Fruit fly (Drosophila melanogaster) whole organism, embryonic: Measurements from ENCODE around the gene Sec23.

Source experiments
- ATbp ChIP-seq: fragments of 200-800 bp; sonication (Bioruptor generic); optimal IDR thresholded peaks from 2 replicates; lab custom pipeline; 2017; ENCODE audit warnings: missing biosample characterization, mild to moderate bottlenecking, missing genetic modification characterization, missing genetic modification reagents
- CG10209 ChIP-seq: fragments of 200-800 bp; sonication (Bioruptor generic); optimal IDR thresholded peaks from 3 replicates; lab custom pipeline; 2017; ENCODE audit warnings: missing biosample characterization, mild to moderate bottlenecking, missing genetic modification characterization, missing genetic modification reagents
- CG10654 ChIP-seq: fragments of 200-800 bp; sonication (Bioruptor generic); optimal IDR thresholded peaks from 2 replicates; lab custom pipeline; 2016; ENCODE audit warnings: missing biosample characterization, missing genetic modification characterization
- CG11085 ChIP-seq: fragments of 200-800 bp; sonication (Bioruptor generic); IDR thresholded peaks from 2 replicates; pipeline ENCODE4 v1.3.6; 2022; ENCODE audit warnings: missing biosample characterization, missing genetic modification characterization
- CG11456 ChIP-seq: fragments of 200-800 bp; sonication (Bioruptor generic); IDR thresholded peaks from 3 replicates; pipeline ENCODE4 v1.3.6; 2022; ENCODE audit warnings: missing biosample characterization, missing genetic modification characterization
- CG11560 ChIP-seq: fragments of 200-800 bp; sonication (Bioruptor generic); IDR thresholded peaks from 3 replicates; pipeline ENCODE4 v1.3.6; 2022; ENCODE audit warnings: missing biosample characterization, missing genetic modification characterization
- CG12659 ChIP-seq: fragments of 200-800 bp; sonication (Bioruptor generic); optimal IDR thresholded peaks from 3 replicates; lab custom pipeline; 2017; ENCODE audit warnings: mild to moderate bottlenecking, missing biosample characterization, missing genetic modification reagents, missing genetic modification characterization
- CG17186 ChIP-seq: fragments of 200-800 bp; sonication (Bioruptor generic); optimal IDR thresholded peaks from 3 replicates; lab custom pipeline; 2017; ENCODE audit warnings: missing biosample characterization, missing genetic modification reagents, missing genetic modification characterization
- CG2678 ChIP-seq: fragments of 200-800 bp; sonication (Bioruptor generic); optimal IDR thresholded peaks from 3 replicates; lab custom pipeline; 2019; ENCODE audit warnings: missing biosample characterization, mild to moderate bottlenecking, missing genetic modification characterization, moderate library complexity
- CG2889 ChIP-seq: fragments of 200-800 bp; sonication (Bioruptor generic); IDR thresholded peaks from 3 replicates; pipeline ENCODE4 v1.3.6; 2022; ENCODE audit warnings: missing biosample characterization, missing genetic modification characterization
- CG30403 ChIP-seq: fragments of 200-800 bp; sonication (Bioruptor generic); optimal IDR thresholded peaks from 3 replicates; lab custom pipeline; 2016; ENCODE audit warnings: missing biosample characterization, missing genetic modification characterization
- CG31365 ChIP-seq: fragments of 200-800 bp; sonication (Bioruptor generic); optimal IDR thresholded peaks from 2 replicates; lab custom pipeline; 2018; ENCODE audit warnings: missing biosample characterization, mild to moderate bottlenecking, missing genetic modification characterization
- CG32532 ChIP-seq: fragments of 200-800 bp; sonication (Bioruptor generic); IDR thresholded peaks from 2 replicates; pipeline ENCODE4 v1.3.6; 2022; ENCODE audit warnings: missing biosample characterization, missing genetic modification characterization
- CG32767 ChIP-seq: fragments of 200-800 bp; sonication (Bioruptor generic); IDR thresholded peaks from 2 replicates; pipeline ENCODE4 v1.3.6; 2022; ENCODE audit warnings: missing biosample characterization, missing genetic modification characterization
- CG3838 ChIP-seq: fragments of 200-800 bp; sonication (Bioruptor generic); optimal IDR thresholded peaks from 3 replicates; lab custom pipeline; 2016; ENCODE audit warnings: missing biosample characterization, missing genetic modification characterization
- CG3995 ChIP-seq: fragments of 200-800 bp; sonication (Bioruptor generic); optimal IDR thresholded peaks from 3 replicates; lab custom pipeline; 2016; ENCODE audit warnings: missing biosample characterization, missing genetic modification characterization
- CG42726 ChIP-seq: fragments of 200-800 bp; sonication (Bioruptor generic); IDR thresholded peaks from 2 replicates; pipeline ENCODE4 v1.3.6; 2022; ENCODE audit warnings: missing biosample characterization, missing genetic modification characterization; ENCODE audit not compliant: partially characterized antibody
- CG6683 ChIP-seq: fragments of 200-800 bp; sonication (Bioruptor generic); optimal IDR thresholded peaks from 2 replicates; lab custom pipeline; 2017; ENCODE audit warnings: missing biosample characterization, mild to moderate bottlenecking, missing genetic modification characterization, missing genetic modification reagents
- CG6791 ChIP-seq: fragments of 200-800 bp; sonication (Bioruptor generic); IDR thresholded peaks from 3 replicates; pipeline ENCODE4 v1.3.6; 2022; ENCODE audit warnings: missing biosample characterization, missing genetic modification characterization; ENCODE audit not compliant: partially characterized antibody
- CG7745 ChIP-seq: fragments of 200-800 bp; sonication (Bioruptor generic); optimal IDR thresholded peaks from 2 replicates; lab custom pipeline; 2018; ENCODE audit warnings: missing biosample characterization, mild to moderate bottlenecking, missing genetic modification characterization, moderate library complexity
- CG7839 ChIP-seq: fragments of 200-800 bp; sonication (Bioruptor generic); optimal IDR thresholded peaks from 3 replicates; lab custom pipeline; 2018; ENCODE audit warnings: missing biosample characterization, mild to moderate bottlenecking, missing genetic modification characterization, moderate library complexity
- CG7987 ChIP-seq: fragments of 200-800 bp; sonication (Bioruptor generic); optimal IDR thresholded peaks from 2 replicates; lab custom pipeline; 2018; ENCODE audit warnings: missing biosample characterization, mild to moderate bottlenecking, missing genetic modification characterization, moderate library complexity
- D ChIP-seq, 2 experiments: fragments of 200-800 bp in 1 of 2; fragments of >200 bp in 1 of 2; sonication (Bioruptor generic) in 1 of 2; optimal IDR thresholded peaks; 2 replicates in 1 of 2; 3 replicates in 1 of 2; lab custom pipeline; 2017; ENCODE audit warnings: mild to moderate bottlenecking in 1 of 2, missing biosample characterization in 1 of 2, missing genetic modification characterization in 1 of 2, missing genetic modification reagents in 1 of 2
- Dek ChIP-seq: fragments of 200-800 bp; sonication (Bioruptor generic); optimal IDR thresholded peaks from 3 replicates; lab custom pipeline; 2019; ENCODE audit warnings: missing biosample characterization, mild to moderate bottlenecking, missing genetic modification characterization, moderate library complexity
- E2f1 ChIP-seq: fragments of 200-800 bp; sonication (Bioruptor generic); IDR thresholded peaks from 2 replicates; pipeline ENCODE4 v1.3.6; 2022; ENCODE audit warnings: missing biosample characterization, missing genetic modification characterization
- GATAe ChIP-seq: fragments of 200-800 bp; sonication (Bioruptor generic); conservative IDR thresholded peaks from 2 replicates; pipeline ENCODE4 v1.3.6; 2022; ENCODE audit warnings: missing biosample characterization, missing genetic modification characterization
- Gug ChIP-seq: fragments of 200-800 bp; sonication (Bioruptor generic); IDR thresholded peaks from 4 replicates; pipeline ENCODE4 v1.3.6; 2022; ENCODE audit warnings: missing biosample characterization, missing genetic modification characterization
- Ptx1 ChIP-seq: fragments of 200-800 bp; sonication (Bioruptor generic); IDR thresholded peaks from 2 replicates; pipeline ENCODE4 v1.3.6; 2022; ENCODE audit warnings: missing biosample characterization, missing genetic modification characterization
- Rfx ChIP-seq: fragments of 200-800 bp; sonication (Bioruptor generic); IDR thresholded peaks from 2 replicates; pipeline ENCODE4 v1.3.6; 2022; ENCODE audit warnings: missing biosample characterization, missing genetic modification characterization
- Tbp ChIP-seq: fragments of >200 bp; optimal IDR thresholded peaks from 2 replicates; lab custom pipeline; 2018; ENCODE audit warnings: missing biosample characterization, missing genetic modification characterization
- Vsx1 ChIP-seq: fragments of 200-800 bp; sonication (Bioruptor generic); optimal IDR thresholded peaks from 2 replicates; lab custom pipeline; 2017; ENCODE audit warnings: missing biosample characterization, mild to moderate bottlenecking, missing genetic modification characterization, missing genetic modification reagents
- ato ChIP-seq: fragments of 200-800 bp; sonication (Bioruptor generic); IDR thresholded peaks from 2 replicates; pipeline ENCODE4 v1.3.6; 2022; ENCODE audit warnings: missing biosample characterization, missing genetic modification characterization; ENCODE audit not compliant: partially characterized antibody
- bbx ChIP-seq: fragments of 200-800 bp; sonication (Bioruptor generic); IDR thresholded peaks from 2 replicates; pipeline ENCODE4 v1.3.6; 2022; ENCODE audit warnings: missing biosample characterization, missing genetic modification characterization; ENCODE audit not compliant: partially characterized antibody
- btn ChIP-seq: fragments of 200-800 bp; sonication (Bioruptor generic); optimal IDR thresholded peaks from 2 replicates; lab custom pipeline; 2016; ENCODE audit warnings: missing biosample characterization, missing genetic modification characterization
- chif ChIP-seq, 2 experiments: fragments of 200-800 bp; sonication (Bioruptor generic); optimal IDR thresholded peaks; 3 replicates each; lab custom pipeline; 2016; ENCODE audit warnings: missing biosample characterization in 2 of 2, missing genetic modification characterization in 2 of 2
- chinmo ChIP-seq: fragments of 200-800 bp; sonication (Bioruptor generic); IDR thresholded peaks from 4 replicates; pipeline ENCODE4 v1.3.6; 2022; ENCODE audit warnings: missing biosample characterization, missing genetic modification characterization; ENCODE audit not compliant: partially characterized antibody
- da ChIP-seq: fragments of 200-800 bp; sonication (Bioruptor generic); optimal IDR thresholded peaks from 2 replicates; lab custom pipeline; 2016; ENCODE audit warnings: missing biosample characterization, missing genetic modification characterization
- dm ChIP-seq: fragments of 200-800 bp; sonication (Bioruptor generic); optimal IDR thresholded peaks from 3 replicates; lab custom pipeline; 2016; ENCODE audit warnings: missing biosample characterization, missing genetic modification characterization
- dysf ChIP-seq: fragments of 200-800 bp; sonication (Bioruptor generic); IDR thresholded peaks from 3 replicates; pipeline ENCODE4 v1.3.6; 2022; ENCODE audit warnings: missing biosample characterization, missing genetic modification characterization
- ewg ChIP-seq: fragments of 200-800 bp; sonication (Bioruptor generic); optimal IDR thresholded peaks from 3 replicates; lab custom pipeline; 2017; ENCODE audit warnings: mild to moderate bottlenecking, missing biosample characterization, missing genetic modification reagents, missing genetic modification characterization
- ham ChIP-seq: fragments of 200-800 bp; sonication (Bioruptor generic); IDR thresholded peaks from 2 replicates; pipeline ENCODE4 v1.3.6; 2022; ENCODE audit warnings: missing biosample characterization, missing genetic modification characterization
- ind ChIP-seq: fragments of 200-800 bp; sonication (Bioruptor generic); optimal IDR thresholded peaks from 3 replicates; lab custom pipeline; 2016; ENCODE audit warnings: missing biosample characterization, missing genetic modification characterization
- inv ChIP-seq: fragments of 200-800 bp; sonication (Bioruptor generic); IDR thresholded peaks from 2 replicates; pipeline ENCODE4 v1.3.6; 2022; ENCODE audit warnings: missing biosample characterization, missing genetic modification characterization; ENCODE audit not compliant: partially characterized antibody
- jing ChIP-seq: fragments of 200-800 bp; sonication (Bioruptor generic); optimal IDR thresholded peaks from 2 replicates; lab custom pipeline; 2018; ENCODE audit warnings: missing biosample characterization, mild to moderate bottlenecking, missing genetic modification characterization
- ken ChIP-seq: fragments of 200-800 bp; sonication (Bioruptor generic); IDR thresholded peaks from 3 replicates; pipeline ENCODE4 v1.3.6; 2022; ENCODE audit warnings: missing biosample characterization, missing genetic modification characterization
- mirr ChIP-seq: fragments of 200-800 bp; sonication (Bioruptor generic); optimal IDR thresholded peaks from 3 replicates; lab custom pipeline; 2018; ENCODE audit warnings: missing biosample characterization, mild to moderate bottlenecking, missing genetic modification characterization
- nerfin-2 ChIP-seq: fragments of 200-800 bp; sonication (Bioruptor generic); IDR thresholded peaks from 2 replicates; pipeline ENCODE4 v1.3.6; 2022; ENCODE audit warnings: missing biosample characterization, missing genetic modification characterization; ENCODE audit not compliant: partially characterized antibody
- pita ChIP-seq: fragments of 200-800 bp; sonication (Bioruptor generic); optimal IDR thresholded peaks from 2 replicates; lab custom pipeline; 2017; ENCODE audit warnings: missing biosample characterization, mild to moderate bottlenecking, missing genetic modification characterization
- sens ChIP-seq: fragments of 200-800 bp; sonication (Bioruptor generic); peaks from one replicate; lab custom pipeline; 2016; ENCODE audit warnings: missing biosample characterization, missing genetic modification characterization
- sna ChIP-seq: fragments of 200-800 bp; sonication (Bioruptor generic); IDR thresholded peaks from 2 replicates; pipeline ENCODE4 v1.3.6; 2022; ENCODE audit warnings: missing biosample characterization, missing genetic modification characterization; ENCODE audit not compliant: partially characterized antibody

Gene Sec23

DNA sequence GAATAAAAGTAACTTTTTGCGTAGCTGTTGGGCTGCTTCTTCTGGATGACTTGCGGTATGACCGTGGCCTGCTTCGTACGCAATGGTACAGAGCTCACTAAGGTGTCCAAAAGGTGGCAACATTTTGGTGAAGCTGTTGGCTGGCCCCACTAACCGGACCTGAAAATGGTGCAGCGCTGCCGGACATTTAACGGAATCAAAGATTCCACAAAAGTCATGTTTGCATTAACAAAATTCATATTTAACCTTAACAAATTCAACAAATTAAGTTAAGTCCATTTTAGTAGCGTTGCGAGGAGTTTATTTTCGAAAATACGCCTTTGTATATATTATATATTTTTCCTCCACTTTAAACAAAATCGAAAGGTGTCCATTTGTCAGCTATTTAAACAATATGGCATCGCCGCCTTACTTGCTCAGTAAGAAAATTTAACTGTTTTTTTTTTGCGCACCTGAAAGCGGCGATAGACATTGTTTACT, 47.8 kb upstream of the Sec23 start, which contains the start of the genes kra and SecS (continued):
- TF ChIP-seq CG32767 (GFP tag; lab: Robert Waterston, UW): no peak
- peak; percentile 67 for TF ChIP-seq CG2678 (tag; lab: Kevin White, UChicago)
- TF ChIP-seq nerfin-2 (GFP tag; lab: Robert Waterston, UW): no peak
- no peak for TF ChIP-seq Tbp (GFP tag; lab: Kevin White, UChicago)
- TF ChIP-seq CG3838: no peak
- no peak for TF ChIP-seq ham
- TF ChIP-seq sens (GFP tag; lab: Kevin White, UChicago): peak; percentile 92
- TF ChIP-seq CG7987 (GFP tag; lab: Kevin White, UChicago): peak; percentile 57
- no peak for TF ChIP-seq CG7839 (tag; lab: Kevin White, UChicago)
- no peak for TF ChIP-seq sna (GFP tag; lab: Robert Waterston, UW)
- no peak for TF ChIP-seq Ptx1 (GFP tag; lab: Robert Waterston, UW)
- TF ChIP-seq CG7745 (tag; lab: Kevin White, UChicago): no peak
- peak; percentile 41 to 53 for TF ChIP-seq chif (GFP tag; optimal IDR thresholded peaks at IDR 0.05; lab: Kevin White, UChicago)
- TF ChIP-seq CG31365 (tag; lab: Kevin White, UChicago): no peak
- no peak for TF ChIP-seq D (optimal IDR thresholded peaks at IDR 0.05; lab: Kevin White, UChicago)
- TF ChIP-seq D (GFP tag; optimal IDR thresholded peaks at IDR 0.05; lab: Kevin White, UChicago): no peak
- peak; percentile 43 for TF ChIP-seq CG3995 (GFP tag; lab: Kevin White, UChicago)
- no peak for TF ChIP-seq chinmo (GFP tag; lab: Robert Waterston, UW)
- peak; percentile 65 for TF ChIP-seq ind (GFP tag; lab: Kevin White, UChicago)
- no peak for TF ChIP-seq ato
- peak; percentile 91 for TF ChIP-seq CG12659 (GFP tag; lab: Kevin White, UChicago)
- peak; percentile 54 for TF ChIP-seq CG10209 (GFP tag; lab: Kevin White, UChicago)
- TF ChIP-seq ken (GFP tag; lab: Robert Waterston, UW): no peak
- no peak for TF ChIP-seq da (GFP tag; lab: Kevin White, UChicago)
- TF ChIP-seq bbx (GFP tag; lab: Robert Waterston, UW): no peak
- no peak for TF ChIP-seq btn
- no peak for TF ChIP-seq pita (GFP tag; lab: Kevin White, UChicago)
- peak; percentile 80 for TF ChIP-seq CG30403 (GFP tag; lab: Kevin White, UChicago)
- no peak for TF ChIP-seq CG42726 (GFP tag; lab: Robert Waterston, UW)
- TF ChIP-seq CG11456 (GFP tag; lab: Robert Waterston, UW): no peak
- TF ChIP-seq CG32532 (GFP tag; lab: Robert Waterston, UW): no peak
- no peak for TF ChIP-seq CG6683 (GFP tag; lab: Kevin White, UChicago)
- peak; percentile 2 for TF ChIP-seq ATbp (GFP tag; lab: Kevin White, UChicago)
- TF ChIP-seq Rfx (GFP tag; lab: Robert Waterston, UW): no peak
- TF ChIP-seq CG11085: no peak
- TF ChIP-seq dm (GFP tag; lab: Kevin White, UChicago): no peak
- no peak for TF ChIP-seq CG6791 (GFP tag; lab: Robert Waterston, UW)
- no peak for TF ChIP-seq CG11560 (tag; lab: Robert Waterston, UW)
- TF ChIP-seq mirr (GFP tag; lab: Kevin White, UChicago): peak; percentile 9
- peak; percentile 62 for TF ChIP-seq CG10654 (GFP tag; lab: Kevin White, UChicago)
- TF ChIP-seq CG2889: no peak
- no peak for TF ChIP-seq GATAe (GFP tag; lab: Robert Waterston, UW)
- TF ChIP-seq Dek (tag; lab: Kevin White, UChicago): peak; percentile 29
- TF ChIP-seq inv (GFP tag; lab: Robert Waterston, UW): no peak
- TF ChIP-seq Gug: peak; percentile 25; the same call in 1 of the 4 replicates
- TF ChIP-seq E2f1: no peak
- no peak for TF ChIP-seq Vsx1
- peak; percentile 86 for TF ChIP-seq CG17186 (GFP tag; lab: Kevin White, UChicago)
- peak; percentile 67 for TF ChIP-seq ewg (GFP tag; lab: Kevin White, UChicago)
- TF ChIP-seq jing: no peak
- no peak for TF ChIP-seq dysf (GFP tag; lab: Robert Waterston, UW)
